Fruit fly (Drosophila melanogaster) whole organism, pupa: Measurements from ENCODE around the gene Hpf1.

ENCODE experiments used
- CG10348 ChIP-seq: fragments of 200-800 bp; sonication (Bioruptor generic); IDR thresholded peaks from 2 replicates; pipeline ENCODE4 v1.3.6; 2022; ENCODE audit warnings: missing biosample characterization, missing genetic modification characterization
- CG12605 ChIP-seq: fragments of 200-800 bp; sonication (Bioruptor generic); IDR thresholded peaks from 2 replicates; pipeline ENCODE4 v1.3.6; 2022; ENCODE audit warnings: missing biosample characterization, missing genetic modification characterization
- CG13204 ChIP-seq: fragments of 200-800 bp; sonication (Bioruptor generic); optimal IDR thresholded peaks from 2 replicates; lab custom pipeline; 2018; ENCODE audit warnings: missing biosample characterization, mild to moderate bottlenecking, missing genetic modification characterization, moderate library complexity
- CG14655 ChIP-seq: fragments of 200-800 bp; sonication (Bioruptor generic); optimal IDR thresholded peaks from 3 replicates; lab custom pipeline; 2017; ENCODE audit warnings: mild to moderate bottlenecking, missing biosample characterization, missing genetic modification reagents, missing genetic modification characterization
- CG15710 ChIP-seq: fragments of 200-800 bp; sonication (Bioruptor generic); optimal IDR thresholded peaks from 2 replicates; lab custom pipeline; 2018; ENCODE audit warnings: missing biosample characterization, mild to moderate bottlenecking, missing genetic modification characterization, moderate library complexity
- CG17806 ChIP-seq: fragments of 200-800 bp; sonication (Bioruptor generic); optimal IDR thresholded peaks from 2 replicates; lab custom pipeline; 2018; ENCODE audit warnings: missing biosample characterization, mild to moderate bottlenecking, missing genetic modification characterization, moderate library complexity
- CG32121 ChIP-seq: fragments of 200-800 bp; sonication (Bioruptor generic); IDR thresholded peaks from 2 replicates; pipeline ENCODE4 v1.3.6; 2022; ENCODE audit warnings: missing biosample characterization, missing genetic modification characterization
- CG34367 ChIP-seq: fragments of 200-800 bp; sonication (Bioruptor generic); optimal IDR thresholded peaks from 2 replicates; lab custom pipeline; 2018; ENCODE audit warnings: missing biosample characterization, mild to moderate bottlenecking, missing genetic modification characterization
- CG4496 ChIP-seq: fragments of 200-800 bp; sonication (Bioruptor generic); IDR thresholded peaks from 3 replicates; pipeline ENCODE4 v1.3.6; 2022; ENCODE audit warnings: missing biosample characterization, missing genetic modification characterization
- CG8159 ChIP-seq: fragments of 200-800 bp; sonication (Bioruptor generic); optimal IDR thresholded peaks from 3 replicates; lab custom pipeline; 2018; ENCODE audit warnings: missing biosample characterization, mild to moderate bottlenecking, missing genetic modification characterization, moderate library complexity
- CG8301 ChIP-seq: fragments of 200-800 bp; sonication (Bioruptor generic); optimal IDR thresholded peaks from 2 replicates; lab custom pipeline; 2018; ENCODE audit warnings: missing biosample characterization, mild to moderate bottlenecking, missing genetic modification characterization
- CG9948 ChIP-seq: fragments of 200-800 bp; sonication (Bioruptor generic); optimal IDR thresholded peaks from 2 replicates; lab custom pipeline; 2018; ENCODE audit warnings: missing biosample characterization, mild to moderate bottlenecking, missing genetic modification characterization, moderate library complexity
- D1 ChIP-seq: fragments of 200-800 bp; sonication (Bioruptor generic); optimal IDR thresholded peaks from 2 replicates; lab custom pipeline; 2018; ENCODE audit warnings: missing biosample characterization, mild to moderate bottlenecking, missing genetic modification characterization, moderate library complexity
- EcR ChIP-seq: fragments of 200-800 bp; sonication (Bioruptor generic); optimal IDR thresholded peaks from 3 replicates; lab custom pipeline; 2019; ENCODE audit warnings: missing biosample characterization, missing genetic modification characterization, mild to moderate bottlenecking, moderate library complexity, missing genetic modification reagents
- Ets98B ChIP-seq: fragments of 200-800 bp; sonication (Bioruptor generic); IDR thresholded peaks from 2 replicates; pipeline ENCODE4 v1.3.6; 2022; ENCODE audit warnings: missing biosample characterization, missing genetic modification characterization
- Pif1A ChIP-seq: fragments of 200-800 bp; sonication (Bioruptor generic); optimal IDR thresholded peaks from 3 replicates; lab custom pipeline; 2016; ENCODE audit warnings: missing biosample characterization, missing genetic modification characterization
- Pif1B ChIP-seq: fragments of 200-800 bp; sonication (Bioruptor generic); optimal IDR thresholded peaks from 3 replicates; lab custom pipeline; 2016; ENCODE audit warnings: missing biosample characterization, missing genetic modification characterization
- Snoo ChIP-seq: fragments of 200-800 bp; sonication (Bioruptor generic); optimal IDR thresholded peaks from 3 replicates; lab custom pipeline; 2017; ENCODE audit warnings: missing biosample characterization, mild to moderate bottlenecking, missing genetic modification characterization, inconsistent platforms
- fd96Ca ChIP-seq: fragments of 200-800 bp; sonication (Bioruptor generic); IDR thresholded peaks from 3 replicates; pipeline ENCODE4 v1.3.6; 2022; ENCODE audit warnings: missing biosample characterization, missing genetic modification characterization
- gl ChIP-seq: fragments of 200-800 bp; sonication (Bioruptor generic); optimal IDR thresholded peaks from 2 replicates; lab custom pipeline; 2018; ENCODE audit warnings: missing biosample characterization, mild to moderate bottlenecking, missing genetic modification characterization
- rn ChIP-seq: fragments of 200-800 bp; sonication (Bioruptor generic); IDR thresholded peaks from 2 replicates; pipeline ENCODE4 v1.3.6; 2022; ENCODE audit warnings: missing biosample characterization, missing genetic modification characterization

The Hpf1 gene

dm6 chr3R:5836536-5836935 is 44.9 kb downstream of the Hpf1 start:
- no peak for TF ChIP-seq Ets98B (GFP tag; lab: Robert Waterston, UW)
- TF ChIP-seq fd96Ca (GFP tag; lab: Robert Waterston, UW): no peak
- TF ChIP-seq CG9948 (tag; lab: Kevin White, UChicago): no peak
- TF ChIP-seq CG12605: no peak
- TF ChIP-seq CG14655 (GFP tag; lab: Kevin White, UChicago): no peak
- no peak for TF ChIP-seq CG8301
- TF ChIP-seq CG13204 (GFP tag; lab: Kevin White, UChicago): no peak

dm6 chr3R:5838683-5839365 is 47.1 kb downstream of the Hpf1 start:
- no peak for TF ChIP-seq D1 (tag; lab: Kevin White, UChicago)
- TF ChIP-seq CG13204 (GFP tag; lab: Kevin White, UChicago): no peak
- no peak for TF ChIP-seq CG8159 (tag; lab: Kevin White, UChicago)
- no peak for TF ChIP-seq CG32121 (GFP tag; lab: Robert Waterston, UW)
- no peak for TF ChIP-seq EcR
- no peak for TF ChIP-seq Ets98B (GFP tag; lab: Robert Waterston, UW)
- TF ChIP-seq Pif1A (GFP tag; lab: Kevin White, UChicago): peak; percentile 69
- peak; percentile 35; the same call in 1 of the 3 replicates for TF ChIP-seq CG4496
- peak; percentile 33 for TF ChIP-seq Pif1B (GFP tag; lab: Kevin White, UChicago)
- TF ChIP-seq CG17806: peak; percentile 8
- TF ChIP-seq CG34367 (tag; lab: Kevin White, UChicago): peak; percentile 51
- no peak for TF ChIP-seq Snoo (tag; lab: Kevin White, UChicago)
- TF ChIP-seq CG14655 (GFP tag; lab: Kevin White, UChicago): peak; percentile 29
- no peak for TF ChIP-seq rn (GFP tag; lab: Robert Waterston, UW)
- TF ChIP-seq CG8301: no peak
- TF ChIP-seq gl (tag; lab: Kevin White, UChicago): no peak

dm6 chr3R:5840870-5841269 is 49.2 kb downstream of the Hpf1 start, which contains the start of gene CG1213:
CG1213 (plus strand) TSS chr3R:5841170.
- TF ChIP-seq Pif1A (GFP tag; lab: Kevin White, UChicago) (no peak), CG17806 (no peak), CG32121 (GFP tag; lab: Robert Waterston, UW) (no peak), CG10348 (GFP tag; lab: Robert Waterston, UW) (no peak), CG8159 (tag; lab: Kevin White, UChicago) (no peak), CG14655 (GFP tag; lab: Kevin White, UChicago) (no peak), CG15710 (tag; lab: Kevin White, UChicago) (no peak)

dm6 chr3R:5841290-5841689 is 49.6 kb downstream of the Hpf1 start:
- TF ChIP-seq Pif1A (GFP tag; lab: Kevin White, UChicago) (no peak), rn (GFP tag; lab: Robert Waterston, UW) (no peak), gl (tag; lab: Kevin White, UChicago) (no peak), CG10348 (GFP tag; lab: Robert Waterston, UW) (no peak), fd96Ca (GFP tag; lab: Robert Waterston, UW) (no peak), CG34367 (tag; lab: Kevin White, UChicago) (no peak), CG13204 (GFP tag; lab: Kevin White, UChicago) (no peak), CG17806 (no peak), CG4496 (no peak), Snoo (tag; lab: Kevin White, UChicago) (no peak), EcR (no peak), CG8159 (tag; lab: Kevin White, UChicago) (no peak)
